Worm (Caenorhabditis elegans) whole organism, young adult: ENCODE results near the gene dpy-30.

Experiments
- B0019.2 ChIP-seq: fragments of 200-800 bp; sonication (Bioruptor generic); conservative IDR thresholded peaks from 2 replicates; pipeline ENCODE4 v1.3.6; 2022; ENCODE audit warnings: missing genetic modification reagents, missing genetic modification characterization, missing compliant biosample characterization
- F49E8.2 ChIP-seq: sonication (generic microtip); optimal IDR thresholded peaks from 3 replicates; lab custom pipeline; 2017; ENCODE audit warnings: missing genetic modification characterization, mild to moderate bottlenecking, missing compliant biosample characterization, antibody characterized with exemption, moderate library complexity; ENCODE audit not compliant: insufficient read depth
- F55B11.4 ChIP-seq: sonication (generic microtip); optimal IDR thresholded peaks from 2 replicates; lab custom pipeline; 2016; ENCODE audit warnings: missing compliant biosample characterization, missing genetic modification characterization, borderline replicate concordance; ENCODE audit not compliant: insufficient read depth
- F57C9.4 ChIP-seq: sonication (generic microtip); optimal IDR thresholded peaks from 2 replicates; lab custom pipeline; 2017; ENCODE audit warnings: mild to moderate bottlenecking, missing genetic modification characterization, missing compliant biosample characterization
- Y53G8AR.9 ChIP-seq: fragments of 200-800 bp; sonication (Bioruptor generic); conservative IDR thresholded peaks from 2 replicates; pipeline ENCODE4 v1.3.6; 2022; ENCODE audit warnings: missing genetic modification reagents, missing genetic modification characterization, missing compliant biosample characterization
- Y95B8A.8 ChIP-seq: fragments of 200-800 bp; sonication (Bioruptor generic); IDR thresholded peaks from 2 replicates; pipeline ENCODE4 v1.3.6; 2022; ENCODE audit warnings: missing genetic modification reagents, missing genetic modification characterization, missing compliant biosample characterization
- ama-1 ChIP-seq, 3 experiments: fragments of 150-350 bp in 1 of 3; sonication (generic microtip) in 2 of 3; optimal IDR thresholded peaks; 2 replicates each; lab custom pipeline; 2014 to 2018; ENCODE audit warnings: missing biosample characterization in 2 of 3, missing genetic modification characterization in 2 of 3, missing genetic modification reagents in 2 of 3
- athp-1 ChIP-seq: sonication (generic microtip); optimal IDR thresholded peaks from 2 replicates; lab custom pipeline; 2017; ENCODE audit warnings: mild to moderate bottlenecking, missing genetic modification characterization, missing compliant biosample characterization
- attf-5 ChIP-seq: fragments of 200-800 bp; sonication (Bioruptor generic); optimal IDR thresholded peaks from 2 replicates; lab custom pipeline; 2018; ENCODE audit warnings: mild to moderate bottlenecking, missing genetic modification characterization, missing compliant biosample characterization
- ccch-3 ChIP-seq: fragments of 200-800 bp; sonication (Bioruptor generic); optimal IDR thresholded peaks from 2 replicates; lab custom pipeline; 2018; ENCODE audit warnings: mild to moderate bottlenecking, missing genetic modification characterization, missing compliant biosample characterization
- ceh-100 ChIP-seq: fragments of 200-800 bp; sonication (Bioruptor generic); IDR thresholded peaks from 2 replicates; pipeline ENCODE4 v1.3.6; 2022; ENCODE audit warnings: missing genetic modification reagents, missing genetic modification characterization, missing compliant biosample characterization
- ceh-40 ChIP-seq: fragments of 200-800 bp; sonication (Bioruptor generic); IDR thresholded peaks from 2 replicates; pipeline ENCODE4 v1.3.6; 2022; ENCODE audit warnings: missing genetic modification characterization, missing compliant biosample characterization
- dpff-1 ChIP-seq: sonication (generic microtip); optimal IDR thresholded peaks from 2 replicates; lab custom pipeline; 2017; ENCODE audit warnings: mild to moderate bottlenecking, missing genetic modification characterization, missing compliant biosample characterization
- egl-44 ChIP-seq: fragments of 200-800 bp; sonication (Bioruptor generic); IDR thresholded peaks from 2 replicates; pipeline ENCODE4 v1.3.6; 2022; ENCODE audit warnings: missing genetic modification reagents, missing genetic modification characterization, missing compliant biosample characterization
- egrh-3 ChIP-seq: fragments of 200-800 bp; sonication (Bioruptor generic); IDR thresholded peaks from 2 replicates; pipeline ENCODE4 v1.3.6; 2022; ENCODE audit warnings: missing genetic modification reagents, missing genetic modification characterization, missing compliant biosample characterization
- let-526 ChIP-seq: fragments of 200-800 bp; sonication (Bioruptor generic); IDR thresholded peaks from 2 replicates; pipeline ENCODE4 v1.3.6; 2022; ENCODE audit warnings: missing genetic modification reagents, missing genetic modification characterization, missing compliant biosample characterization
- let-607 ChIP-seq, 2 experiments: fragments of 200-800 bp in 1 of 2; sonication (Bioruptor generic) in 1 of 2; sonication (generic microtip) in 1 of 2; optimal IDR thresholded peaks; 2 replicates each; lab custom pipeline; 2016 to 2018; ENCODE audit warnings: mild to moderate bottlenecking in 2 of 2, missing compliant biosample characterization in 2 of 2, missing genetic modification characterization in 2 of 2, moderate library complexity in 2 of 2, missing genotype in 1 of 2
- madf-10 ChIP-seq: sonication (generic microtip); optimal IDR thresholded peaks from 2 replicates; lab custom pipeline; 2016; ENCODE audit warnings: mild to moderate bottlenecking, missing genetic modification characterization, missing compliant biosample characterization
- mcd-1 ChIP-seq: fragments of 200-800 bp; sonication (Bioruptor generic); IDR thresholded peaks from 2 replicates; pipeline ENCODE4 v1.3.6; 2022; ENCODE audit warnings: missing genetic modification reagents, missing genetic modification characterization, missing compliant biosample characterization
- nhr-90 ChIP-seq: sonication (generic microtip); optimal IDR thresholded peaks from 2 replicates; lab custom pipeline; 2016; ENCODE audit warnings: missing genotype, mild to moderate bottlenecking, missing genetic modification characterization, missing compliant biosample characterization
- pha-4 ChIP-seq: fragments of 150-350 bp; sonication (generic microtip); optimal IDR thresholded peaks from 2 replicates; lab custom pipeline; 2014; ENCODE audit warnings: missing biosample characterization, missing genetic modification reagents, missing genetic modification characterization
- rpc-1 ChIP-seq, 2 experiments: fragments of 150-350 bp in 1 of 2; sonication (generic microtip) in 1 of 2; optimal IDR thresholded peaks; 2 replicates each; lab custom pipeline; 2014 to 2018; ENCODE audit warnings: missing biosample characterization in 1 of 2, missing genetic modification characterization in 1 of 2, missing genetic modification reagents in 1 of 2, missing genotype in 1 of 2
- sea-2 ChIP-seq: fragments of 200-800 bp; sonication (Bioruptor generic); IDR thresholded peaks from 2 replicates; pipeline ENCODE4 v1.3.6; 2022; ENCODE audit warnings: missing genetic modification characterization, missing compliant biosample characterization
- snpc-1.1 ChIP-seq: sonication (generic microtip); optimal IDR thresholded peaks from 2 replicates; lab custom pipeline; 2017; ENCODE audit warnings: missing genetic modification characterization, mild to moderate bottlenecking, missing compliant biosample characterization, antibody characterized with exemption, moderate library complexity, missing genotype, missing genetic modification reagents; ENCODE audit not compliant: insufficient read depth
- snpc-1.3 ChIP-seq: sonication (generic microtip); optimal IDR thresholded peaks from 2 replicates; lab custom pipeline; 2017; ENCODE audit warnings: missing genetic modification characterization, mild to moderate bottlenecking, missing compliant biosample characterization, antibody characterized with exemption, moderate library complexity, missing genotype, missing genetic modification reagents; ENCODE audit not compliant: insufficient read depth
- tlf-1 ChIP-seq: fragments of 200-800 bp; sonication (Bioruptor generic); optimal IDR thresholded peaks from 2 replicates; lab custom pipeline; 2018; ENCODE audit warnings: mild to moderate bottlenecking, missing genetic modification characterization, missing compliant biosample characterization
- unc-130 ChIP-seq: sonication (generic microtip); optimal IDR thresholded peaks from 2 replicates; lab custom pipeline; 2016; ENCODE audit warnings: missing genetic modification reagents, missing genetic modification characterization, missing compliant biosample characterization
- unc-62 ChIP-seq: fragments of 150-350 bp; optimal IDR thresholded peaks from 2 replicates; lab custom pipeline; 2014; ENCODE audit warnings: missing biosample characterization, missing genetic modification reagents, missing genetic modification characterization
- xnd-1 ChIP-seq: sonication (generic microtip); optimal IDR thresholded peaks from 2 replicates; lab custom pipeline; 2016; ENCODE audit warnings: missing genotype, missing genetic modification reagents, missing genetic modification characterization, missing compliant biosample characterization
- zfh-2 ChIP-seq: fragments of 200-800 bp; sonication (Bioruptor generic); conservative IDR thresholded peaks from 2 replicates; pipeline ENCODE4 v1.3.6; 2022; ENCODE audit warnings: missing genetic modification reagents, missing genetic modification characterization, missing compliant biosample characterization
- zim-3 ChIP-seq: sonication (generic microtip); optimal IDR thresholded peaks from 2 replicates; lab custom pipeline; 2017; ENCODE audit warnings: mild to moderate bottlenecking, missing genetic modification characterization, moderate library complexity, missing compliant biosample characterization
- ztf-28 ChIP-seq: fragments of 200-800 bp; sonication (Bioruptor generic); IDR thresholded peaks from 2 replicates; pipeline ENCODE4 v1.3.6; 2022; ENCODE audit warnings: missing genetic modification reagents, missing genetic modification characterization, missing compliant biosample characterization
- ztf-6 ChIP-seq: fragments of 200-800 bp; sonication (Bioruptor generic); IDR thresholded peaks from 2 replicates; pipeline ENCODE4 v1.3.6; 2022; ENCODE audit warnings: missing genetic modification reagents, missing genetic modification characterization, missing compliant biosample characterization

dpy-30 gene

DNA sequence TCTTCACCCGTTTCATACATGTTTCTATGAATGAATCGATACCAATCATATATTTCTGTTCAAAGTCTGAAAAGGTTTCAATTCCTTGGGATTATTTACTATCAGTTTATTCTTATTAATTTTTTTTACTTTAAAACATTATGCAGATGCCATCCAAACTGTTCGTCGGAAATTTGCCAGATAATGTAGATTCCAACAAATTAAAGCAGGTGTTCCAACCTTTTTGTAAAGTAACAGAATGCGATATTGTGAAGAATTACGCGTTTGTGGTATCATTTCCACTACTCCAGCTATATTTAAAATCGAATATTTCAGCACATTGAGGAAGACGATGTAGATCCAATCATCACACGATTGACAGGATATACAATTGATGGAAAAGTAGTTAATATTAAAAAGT, 810 bp downstream of the dpy-30 start, which contains the start of gene rnp-1 (continued):
- no peak for TF ChIP-seq rpc-1 (optimal IDR thresholded peaks at IDR 0.05; lab: Kevin White, UChicago)
- TF ChIP-seq rpc-1 (tag; optimal IDR thresholded peaks at IDR 0.05; lab: Kevin White, UChicago), result no peak
- TF ChIP-seq ztf-28 (GFP tag; lab: Robert Waterston, UW), result no peak
- no peak for TF ChIP-seq let-607 (tag; optimal IDR thresholded peaks at IDR 0.05; lab: Kevin White, UChicago)
- TF ChIP-seq Y95B8A.8 (GFP tag; lab: Robert Waterston, UW), result no peak
- TF ChIP-seq athp-1 (tag; lab: Kevin White, UChicago), result no peak
- TF ChIP-seq ceh-100 (GFP tag; lab: Robert Waterston, UW), result 0 out of 2 replicates have a peak, but pooled peaks have one; percentile 23
- no peak for TF ChIP-seq snpc-1.1 (tag; lab: Kevin White, UChicago)
- TF ChIP-seq ama-1 (optimal IDR thresholded peaks at IDR 0.05; lab: Kevin White, UChicago), result peak; percentile 15
- TF ChIP-seq ama-1 (GFP tag; optimal IDR thresholded peaks at IDR 0.05; lab: Kevin White, UChicago), result peak in 1 of 2 experiments; percentile 72
- TF ChIP-seq tlf-1 (GFP tag; lab: Kevin White, UChicago), result peak; percentile 24
- no peak for TF ChIP-seq dpff-1
- TF ChIP-seq egl-44 (GFP tag; lab: Robert Waterston, UW), result no peak
- 0 out of 2 replicates have a peak, but pooled peaks have one; percentile 36 for TF ChIP-seq Y53G8AR.9
- TF ChIP-seq pha-4, result no peak
- TF ChIP-seq, all 124 proteins: peak for 12

DNA sequence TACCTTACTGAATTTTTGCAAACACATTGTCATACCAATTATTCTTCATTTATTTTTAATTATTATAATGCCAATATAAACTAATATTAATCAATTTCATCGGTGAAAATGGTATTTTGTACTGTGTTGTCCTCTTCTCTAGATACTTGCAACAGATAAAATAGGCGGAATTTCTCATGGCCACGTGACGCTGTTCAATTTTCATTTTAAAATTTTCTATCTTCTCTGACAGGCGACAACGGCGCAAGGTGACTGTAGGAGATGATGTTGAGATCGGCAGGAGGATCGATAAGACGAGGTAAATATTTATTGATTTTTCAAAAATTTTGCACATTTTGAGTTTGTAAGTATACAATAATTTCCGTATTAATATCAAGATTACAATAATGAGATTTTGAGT, 3.0 kb downstream of the dpy-30 start, which contains the start of gene ogdh-2:
Gene ogdh-2, plus strand, starts transcription at position 233 of the 400 bp plus-strand sequence.
- 0 out of 2 replicates have a peak, but pooled peaks have one; percentile 7 for TF ChIP-seq Y95B8A.8 (GFP tag; lab: Robert Waterston, UW)
- TF ChIP-seq Y53G8AR.9, result 0 out of 2 replicates have a peak, but pooled peaks have one; percentile 14
- no peak for TF ChIP-seq let-526 (GFP tag; lab: Robert Waterston, UW)

DNA sequence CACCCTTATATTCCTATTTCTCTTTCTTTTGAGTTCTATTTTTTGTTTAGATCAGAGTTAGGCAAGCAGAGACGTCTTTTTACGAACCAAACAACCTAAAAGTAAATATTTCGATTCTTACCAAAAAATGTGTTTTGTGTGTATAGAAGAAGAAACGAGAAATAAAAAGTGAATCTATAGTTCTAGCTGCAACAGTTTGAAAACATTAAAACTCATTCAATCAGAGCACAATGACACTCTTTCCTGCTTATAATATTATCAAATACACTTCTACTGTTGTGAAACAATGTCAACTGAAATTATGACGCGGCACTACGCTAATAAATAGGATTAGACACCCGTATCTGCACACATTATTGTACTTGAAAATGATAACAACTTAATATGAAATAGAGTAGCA, 4.5 kb downstream of the dpy-30 start, which contains the start of gene ZK836.3:
Gene ZK836.3, minus strand, starts transcription at position 101 of the 400 bp plus-strand sequence.
- no peak for TF ChIP-seq B0019.2
- no peak for TF ChIP-seq F57C9.4 (tag; lab: Kevin White, UChicago)
- no peak for TF ChIP-seq dpff-1
- TF ChIP-seq snpc-1.3 (tag; lab: Kevin White, UChicago), result no peak
- no peak for TF ChIP-seq zfh-2 (GFP tag; lab: Robert Waterston, UW)
- TF ChIP-seq nhr-90 (tag; lab: Kevin White, UChicago), result no peak
- no peak for TF ChIP-seq ccch-3 (GFP tag; lab: Kevin White, UChicago)
- no peak for TF ChIP-seq F55B11.4 (tag; lab: Kevin White, UChicago)
- no peak for TF ChIP-seq mcd-1 (GFP tag; lab: Robert Waterston, UW)
- TF ChIP-seq zim-3 (tag; lab: Kevin White, UChicago), result no peak
- TF ChIP-seq ztf-6, result no peak
- no peak for TF ChIP-seq attf-5 (GFP tag; lab: Kevin White, UChicago)
- TF ChIP-seq sea-2 (GFP tag; lab: Robert Waterston, UW), result no peak
- TF ChIP-seq ceh-40 (GFP tag; lab: Robert Waterston, UW), result no peak

DNA sequence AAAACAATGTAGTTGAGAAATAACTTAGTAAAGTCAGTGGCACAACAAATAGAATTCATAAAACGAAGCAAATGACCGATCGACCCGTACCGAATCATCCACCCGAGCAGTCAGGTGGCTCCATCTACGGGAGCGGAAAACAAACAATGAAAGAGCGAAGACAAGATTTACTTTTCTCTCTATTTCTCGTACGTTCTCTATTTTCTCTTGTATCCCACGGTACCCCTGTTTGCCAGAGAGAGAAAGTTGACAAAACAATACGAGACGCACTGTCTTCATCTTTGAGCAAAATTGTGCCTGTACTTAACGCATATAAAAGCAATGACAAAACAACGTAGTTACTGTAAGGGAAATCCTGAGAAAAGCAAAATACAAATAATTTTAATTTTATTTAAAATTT, 5.3 kb downstream of the dpy-30 start:
- TF ChIP-seq madf-10 (no peak), F49E8.2 (tag; lab: Kevin White, UChicago) (no peak), xnd-1 (tag; lab: Kevin White, UChicago) (no peak)
- TF ChIP-seq, all 124 proteins: peak for 0

DNA sequence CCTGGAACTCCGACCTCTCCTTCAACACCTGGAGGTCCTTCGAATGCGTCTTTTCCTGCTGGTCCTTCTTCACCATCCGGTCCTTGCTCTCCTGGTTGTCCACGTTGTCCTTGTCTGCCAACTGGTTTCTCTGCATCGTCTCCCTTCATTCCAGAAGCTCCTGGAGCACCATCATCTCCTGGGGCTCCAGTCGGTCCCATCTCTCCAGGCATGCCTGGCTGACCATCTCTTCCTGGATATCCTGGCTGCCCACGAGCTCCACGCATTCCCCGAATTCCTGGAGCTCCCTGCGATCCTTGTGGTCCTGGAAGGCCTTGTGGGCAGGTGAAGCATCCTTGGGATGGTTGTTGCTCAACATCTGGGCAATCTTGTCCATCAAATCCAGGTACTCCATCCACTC, 6.4 kb downstream of the dpy-30 start:
- peak; percentile 70; the same call in 1 of the 2 replicates for TF ChIP-seq egrh-3 (GFP tag; lab: Robert Waterston, UW)
- no peak for TF ChIP-seq unc-62
- no peak for TF ChIP-seq unc-130 (GFP tag; lab: Kevin White, UChicago)
- peak; percentile 79 for TF ChIP-seq zfh-2 (GFP tag; lab: Robert Waterston, UW)
- TF ChIP-seq, all 124 proteins: peak for 2
